Worm (Caenorhabditis elegans) whole organism, L1 larva: ENCODE data around the gene dsl-5.

Source experiments
- C34B4.2 ChIP-seq: sonication (generic microtip); optimal IDR thresholded peaks from 2 replicates; lab custom pipeline; 2017; ENCODE audit warnings: mild to moderate bottlenecking, missing genetic modification characterization, missing compliant biosample characterization
- Y116A8C.19 ChIP-seq: sonication (generic microtip); optimal IDR thresholded peaks from 2 replicates; lab custom pipeline; 2016; ENCODE audit warnings: missing compliant biosample characterization, missing genetic modification characterization, borderline replicate concordance
- aha-1 ChIP-seq: fragments of 150-350 bp; optimal IDR thresholded peaks from 2 replicates; lab custom pipeline; 2014; ENCODE audit warnings: missing biosample characterization, missing genetic modification characterization
- ama-1 ChIP-seq: fragments of 150-350 bp; optimal IDR thresholded peaks from 2 replicates; lab custom pipeline; 2014
- ceh-63 ChIP-seq: fragments of 200-800 bp; sonication (Bioruptor generic); optimal IDR thresholded peaks from 2 replicates; lab custom pipeline; 2018; ENCODE audit warnings: mild to moderate bottlenecking, missing genetic modification characterization, missing compliant biosample characterization
- ceh-82 ChIP-seq, 3 experiments: fragments of 150-350 bp in 1 of 3; sonication (generic microtip) in 2 of 3; optimal IDR thresholded peaks; 2 replicates each; lab custom pipeline; 2014 to 2017; ENCODE audit warnings: missing biosample characterization in 3 of 3, missing genetic modification characterization in 3 of 3
- ceh-88 ChIP-seq: fragments of 200-800 bp; sonication (Bioruptor generic); IDR thresholded peaks from 2 replicates; pipeline ENCODE4 v1.3.6; 2022; ENCODE audit warnings: missing genetic modification characterization, missing compliant biosample characterization
- ceh-90 ChIP-seq: sonication (generic microtip); optimal IDR thresholded peaks from 2 replicates; lab custom pipeline; 2016; ENCODE audit warnings: missing genetic modification characterization, missing compliant biosample characterization
- ces-1 ChIP-seq: fragments of 150-350 bp; optimal IDR thresholded peaks from 2 replicates; lab custom pipeline; 2014; ENCODE audit warnings: missing biosample characterization, missing genetic modification reagents, missing genetic modification characterization
- dsc-1 ChIP-seq: sonication (generic microtip); optimal IDR thresholded peaks from 2 replicates; lab custom pipeline; 2016; ENCODE audit warnings: mild to moderate bottlenecking, missing genetic modification characterization, missing compliant biosample characterization
- efl-3 ChIP-seq: fragments of 200-800 bp; sonication (Bioruptor generic); optimal IDR thresholded peaks from 2 replicates; lab custom pipeline; 2018; ENCODE audit warnings: mild to moderate bottlenecking, missing genetic modification characterization, missing compliant biosample characterization
- egl-13 ChIP-seq: sonication (generic microtip); optimal IDR thresholded peaks from 2 replicates; lab custom pipeline; 2016; ENCODE audit warnings: missing genotype, missing genetic modification reagents, missing genetic modification characterization, missing compliant biosample characterization
- elt-2 ChIP-seq: sonication (generic microtip); optimal IDR thresholded peaks from 2 replicates; lab custom pipeline; 2016; ENCODE audit warnings: missing genetic modification characterization, mild to moderate bottlenecking, inconsistent platforms, missing compliant biosample characterization, missing genetic modification reagents
- elt-3 ChIP-seq, 6 experiments: fragments of 150-350 bp in 1 of 6; sonication (generic microtip); optimal IDR thresholded peaks; 2 replicates each; lab custom pipeline; 2017 to 2018; ENCODE audit warnings: missing biosample characterization in 6 of 6, missing genetic modification characterization in 6 of 6, inconsistent platforms in 1 of 6
- fkh-10 ChIP-seq: sonication (generic microtip); optimal IDR thresholded peaks from 2 replicates; lab custom pipeline; 2017; ENCODE audit warnings: missing biosample characterization, missing genetic modification reagents, missing genetic modification characterization
- fkh-4 ChIP-seq: sonication (generic microtip); optimal IDR thresholded peaks from 2 replicates; lab custom pipeline; 2016; ENCODE audit warnings: missing compliant biosample characterization, missing genetic modification characterization, borderline replicate concordance
- fkh-8 ChIP-seq: sonication (generic microtip); optimal IDR thresholded peaks from 2 replicates; lab custom pipeline; 2016; ENCODE audit warnings: mild to moderate bottlenecking, missing genetic modification characterization, missing compliant biosample characterization
- hlh-17 ChIP-seq: fragments of 200-800 bp; sonication (Bioruptor generic); optimal IDR thresholded peaks from 2 replicates; lab custom pipeline; 2018; ENCODE audit warnings: missing genetic modification characterization, mild to moderate bottlenecking, missing compliant biosample characterization, moderate library complexity, borderline replicate concordance
- hlh-4 ChIP-seq: sonication (generic microtip); optimal IDR thresholded peaks from 2 replicates; lab custom pipeline; 2016; ENCODE audit warnings: mild to moderate bottlenecking, missing genetic modification characterization, missing compliant biosample characterization
- irx-1 ChIP-seq: sonication (generic microtip); optimal IDR thresholded peaks from 2 replicates; lab custom pipeline; 2016; ENCODE audit warnings: missing genetic modification characterization, missing compliant biosample characterization
- lin-14 ChIP-seq: fragments of 200-800 bp; sonication (Bioruptor generic); optimal IDR thresholded peaks from 2 replicates; lab custom pipeline; 2018; ENCODE audit warnings: mild to moderate bottlenecking, missing genetic modification characterization, moderate library complexity, missing compliant biosample characterization
- lin-35 ChIP-seq, 2 experiments: fragments of 150-350 bp; optimal IDR thresholded peaks; 2 replicates each; lab custom pipeline; 2014; ENCODE audit warnings: missing biosample characterization in 2 of 2, missing genetic modification characterization in 2 of 2, missing genetic modification reagents in 2 of 2
- lsy-2 ChIP-seq, 2 experiments: fragments of 150-350 bp; optimal IDR thresholded peaks; 2 replicates each; lab custom pipeline; 2014; ENCODE audit warnings: missing biosample characterization in 2 of 2, missing genetic modification characterization in 2 of 2
- nhr-20 ChIP-seq: sonication (generic microtip); optimal IDR thresholded peaks from 2 replicates; lab custom pipeline; 2016; ENCODE audit warnings: mild to moderate bottlenecking, missing genetic modification characterization, missing compliant biosample characterization
- nhr-237 ChIP-seq: fragments of 150-350 bp; optimal IDR thresholded peaks from 2 replicates; lab custom pipeline; 2014; ENCODE audit warnings: missing biosample characterization, missing genetic modification characterization
- nhr-28 ChIP-seq: fragments of 150-350 bp; optimal IDR thresholded peaks from 2 replicates; lab custom pipeline; 2014; ENCODE audit warnings: missing biosample characterization, missing genetic modification characterization
- nhr-71 ChIP-seq: sonication (generic microtip); optimal IDR thresholded peaks from 2 replicates; lab custom pipeline; 2016; ENCODE audit warnings: mild to moderate bottlenecking, missing genetic modification characterization, moderate library complexity, missing compliant biosample characterization
- nhr-84 ChIP-seq: sonication (generic microtip); optimal IDR thresholded peaks from 2 replicates; lab custom pipeline; 2017; ENCODE audit warnings: missing biosample characterization, missing genetic modification characterization
- nhr-85 ChIP-seq: sonication (generic microtip); peaks from one replicate; lab custom pipeline; 2016; ENCODE audit warnings: missing genetic modification characterization, inconsistent platforms, missing compliant biosample characterization
- rnt-1 ChIP-seq: sonication (generic microtip); optimal IDR thresholded peaks from 2 replicates; lab custom pipeline; 2016; ENCODE audit warnings: mild to moderate bottlenecking, missing genetic modification characterization, moderate library complexity, missing compliant biosample characterization
- snpc-4 ChIP-seq: fragments of 150-350 bp; optimal IDR thresholded peaks from 2 replicates; lab custom pipeline; 2014; ENCODE audit warnings: missing biosample characterization, missing genetic modification characterization
- snu-23 ChIP-seq: sonication (generic microtip); optimal IDR thresholded peaks from 2 replicates; lab custom pipeline; 2016; ENCODE audit warnings: missing genetic modification characterization, missing compliant biosample characterization
- sox-4 ChIP-seq: sonication (generic microtip); optimal IDR thresholded peaks from 2 replicates; lab custom pipeline; 2016; ENCODE audit warnings: missing genetic modification characterization, missing compliant biosample characterization
- sup-37 ChIP-seq: fragments of 200-800 bp; sonication (Bioruptor generic); optimal IDR thresholded peaks from 2 replicates; lab custom pipeline; 2018; ENCODE audit warnings: mild to moderate bottlenecking, missing genetic modification characterization, missing compliant biosample characterization
- unc-130 ChIP-seq: fragments of 150-350 bp; optimal IDR thresholded peaks from 2 replicates; lab custom pipeline; 2017; ENCODE audit warnings: missing biosample characterization, missing genetic modification characterization, inconsistent platforms
- unc-62 ChIP-seq: fragments of 150-350 bp; optimal IDR thresholded peaks from 2 replicates; lab custom pipeline; 2014; ENCODE audit warnings: missing biosample characterization, missing genetic modification reagents, missing genetic modification characterization
- xbp-1 ChIP-seq: sonication (generic microtip); optimal IDR thresholded peaks from 2 replicates; lab custom pipeline; 2016; ENCODE audit warnings: missing genetic modification characterization, missing compliant biosample characterization
- zag-1 ChIP-seq: fragments of 150-350 bp; optimal IDR thresholded peaks from 2 replicates; lab custom pipeline; 2014; ENCODE audit warnings: missing biosample characterization, missing genetic modification characterization
- ztf-11 ChIP-seq, 2 experiments: sonication (generic microtip); optimal IDR thresholded peaks; 2 replicates each; lab custom pipeline; 2016 to 2017; ENCODE audit warnings: missing genetic modification characterization in 2 of 2, missing biosample characterization in 1 of 2, missing compliant biosample characterization in 1 of 2
- ztf-4 ChIP-seq: fragments of 150-350 bp; optimal IDR thresholded peaks from 2 replicates; lab custom pipeline; 2014; ENCODE audit warnings: missing biosample characterization, missing genetic modification characterization

dsl-5 gene

DNA sequence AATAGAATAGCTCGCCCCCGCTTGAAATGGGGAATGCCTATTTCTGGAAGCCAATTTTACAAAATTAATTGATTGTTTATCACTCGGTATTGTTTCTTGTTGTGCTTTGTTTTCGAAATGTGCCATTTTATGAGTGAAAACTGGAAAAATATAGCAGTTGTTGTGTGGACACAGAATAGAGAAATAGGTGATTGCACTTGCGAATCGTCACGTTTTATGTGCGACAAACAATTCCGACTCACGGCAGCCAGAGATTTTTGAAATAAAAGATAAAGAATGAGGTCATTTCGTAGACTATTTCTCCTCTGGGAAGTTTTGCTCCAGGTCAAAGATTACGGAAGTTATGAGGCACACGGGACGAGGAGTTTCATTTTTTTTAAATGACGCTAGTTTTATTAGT is 26.1 kb upstream of the dsl-5 start (continued):
- TF ChIP-seq sox-4 (tag; lab: Kevin White, UChicago): no peak
- TF ChIP-seq zag-1 (tag; lab: Kevin White, UChicago): no peak
- no peak for TF ChIP-seq Y116A8C.19
- TF ChIP-seq fkh-4 (tag; lab: Kevin White, UChicago): no peak
- TF ChIP-seq ceh-82 (tag; optimal IDR thresholded peaks at IDR 0.05; lab: Kevin White, UChicago): no peak
- no peak for TF ChIP-seq unc-62 (GFP tag; lab: Kevin White, UChicago)
- TF ChIP-seq lin-35 (GFP tag; optimal IDR thresholded peaks at IDR 0.05; lab: Kevin White, UChicago): no peak
- TF ChIP-seq irx-1 (tag; lab: Kevin White, UChicago): no peak
- no peak for TF ChIP-seq ceh-63
- TF ChIP-seq nhr-20 (tag; lab: Kevin White, UChicago): peak; percentile 1
- TF ChIP-seq, all 84 proteins: peak for 8

DNA sequence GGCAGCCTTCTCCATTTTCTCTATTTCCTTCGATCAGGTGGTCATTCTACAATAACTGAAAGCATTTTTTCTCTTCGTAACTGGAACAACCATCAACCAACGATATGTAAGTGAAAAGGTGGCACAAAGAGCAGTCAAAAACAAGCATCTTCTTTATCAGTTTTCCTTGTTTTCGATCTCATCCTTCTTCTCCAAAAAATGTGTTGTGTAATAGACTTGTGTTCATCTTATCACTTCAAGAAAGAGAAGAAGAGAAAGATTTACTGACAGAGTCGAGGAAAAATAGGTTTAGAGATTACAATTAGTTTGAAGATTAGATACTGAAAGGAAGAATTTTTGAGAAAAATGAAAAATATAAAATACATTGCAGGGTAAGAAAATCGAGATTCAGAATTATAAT is 24.5 kb upstream of the dsl-5 start:
- TF ChIP-seq aha-1 (no peak), nhr-237 (no peak), fkh-8 (tag; lab: Kevin White, UChicago) (no peak), fkh-10 (GFP tag; lab: Kevin White, UChicago) (no peak), hlh-4 (tag; lab: Kevin White, UChicago) (no peak), lin-14 (GFP tag; lab: Kevin White, UChicago) (peak; percentile 67), snpc-4 (tag; lab: Kevin White, UChicago) (no peak), nhr-85 (no peak), egl-13 (tag; lab: Kevin White, UChicago) (no peak), snu-23 (GFP tag; lab: Kevin White, UChicago) (peak; percentile 27), nhr-20 (tag; lab: Kevin White, UChicago) (peak; percentile 23), elt-2 (peak; percentile 8), sup-37 (no peak), ces-1 (GFP tag; lab: Kevin White, UChicago) (no peak), nhr-84 (no peak), ceh-88 (GFP tag; lab: Robert Waterston, UW) (no peak), lin-35 (GFP tag; optimal IDR thresholded peaks at IDR 0.05; lab: Kevin White, UChicago) (no peak), elt-3 (tag; optimal IDR thresholded peaks at IDR 0.05; lab: Kevin White, UChicago) (no peak), nhr-28 (tag; lab: Kevin White, UChicago) (no peak), ama-1 (lab: Kevin White, UChicago) (no peak), irx-1 (tag; lab: Kevin White, UChicago) (no peak), lsy-2 (tag; optimal IDR thresholded peaks at IDR 0.05; lab: Kevin White, UChicago) (peak in 1 of 2 experiments; percentile 25), ztf-4 (tag; lab: Kevin White, UChicago) (peak; percentile 10), unc-130 (tag; lab: Kevin White, UChicago) (peak; percentile 21), rnt-1 (tag; lab: Kevin White, UChicago) (no peak), C34B4.2 (tag; lab: Kevin White, UChicago) (no peak), nhr-71 (tag; lab: Kevin White, UChicago) (peak; percentile 34)

DNA sequence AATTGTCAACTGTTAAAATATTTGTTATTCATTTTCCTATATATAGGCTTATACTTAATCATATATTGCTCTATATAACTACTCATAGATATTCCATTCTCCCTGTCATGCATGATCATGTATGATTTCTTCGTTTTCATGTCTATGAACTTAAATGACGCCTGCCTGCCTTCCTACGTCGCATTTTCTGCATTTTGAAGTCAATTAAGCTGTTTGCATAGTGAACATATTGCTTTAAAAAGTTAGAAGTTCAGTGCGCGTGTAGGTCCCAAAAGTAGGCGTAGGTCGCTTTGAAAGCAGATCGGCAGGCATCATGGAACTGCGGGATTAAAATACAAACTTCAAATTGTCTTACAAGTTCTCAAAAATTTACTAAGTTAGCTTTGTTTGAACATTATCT is 23.9 kb upstream of the dsl-5 start:
- no peak for TF ChIP-seq elt-2
- TF ChIP-seq egl-13 (tag; lab: Kevin White, UChicago): no peak
- TF ChIP-seq efl-3 (GFP tag; lab: Kevin White, UChicago): no peak
- TF ChIP-seq hlh-17: peak; percentile 29
- no peak for TF ChIP-seq nhr-84
- no peak for TF ChIP-seq xbp-1 (tag; lab: Kevin White, UChicago)
- TF ChIP-seq ceh-90: no peak
- TF ChIP-seq, all 84 proteins: peak for 1

DNA sequence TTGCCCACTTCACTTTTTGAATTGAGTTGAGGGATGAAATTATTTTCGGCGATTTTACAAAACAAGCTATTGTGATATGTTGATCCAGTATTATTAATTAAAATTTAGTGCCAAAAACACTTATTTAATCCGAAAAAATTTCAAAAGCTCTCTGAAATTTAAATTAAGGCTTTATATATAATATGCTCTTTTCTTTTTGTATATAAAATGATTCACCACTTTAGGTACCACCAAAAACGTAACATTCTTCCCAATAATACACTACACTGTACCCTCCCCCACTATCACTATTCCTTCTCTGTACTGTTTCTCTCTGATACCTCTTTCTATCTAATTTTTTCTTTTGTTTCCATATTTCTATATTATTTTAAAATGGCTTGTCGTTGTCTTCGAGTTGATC is 23.0 kb upstream of the dsl-5 start, which contains the start of gene prx-2:
prx-2 (plus strand) TSS at position 301 of the 400 bp plus-strand sequence.
- TF ChIP-seq nhr-84: no peak
- TF ChIP-seq ztf-11 (tag; optimal IDR thresholded peaks at IDR 0.05; lab: Kevin White, UChicago): no peak
- TF ChIP-seq dsc-1 (tag; lab: Kevin White, UChicago): no peak
- TF ChIP-seq, all 84 proteins: peak for 0
